Fruit fly (Drosophila melanogaster) whole organism, pupa: ENCODE results near the gene run.

ENCODE experiments used
- CG10348 ChIP-seq: fragments of 200-800 bp; sonication (Bioruptor generic); IDR thresholded peaks from 2 replicates; pipeline ENCODE4 v1.3.6; 2022; ENCODE audit warnings: missing biosample characterization, missing genetic modification characterization
- CG12605 ChIP-seq: fragments of 200-800 bp; sonication (Bioruptor generic); IDR thresholded peaks from 2 replicates; pipeline ENCODE4 v1.3.6; 2022; ENCODE audit warnings: missing biosample characterization, missing genetic modification characterization
- CG13204 ChIP-seq: fragments of 200-800 bp; sonication (Bioruptor generic); optimal IDR thresholded peaks from 2 replicates; lab custom pipeline; 2018; ENCODE audit warnings: missing biosample characterization, mild to moderate bottlenecking, missing genetic modification characterization, moderate library complexity
- CG14655 ChIP-seq: fragments of 200-800 bp; sonication (Bioruptor generic); optimal IDR thresholded peaks from 3 replicates; lab custom pipeline; 2017; ENCODE audit warnings: mild to moderate bottlenecking, missing biosample characterization, missing genetic modification reagents, missing genetic modification characterization
- CG15710 ChIP-seq: fragments of 200-800 bp; sonication (Bioruptor generic); optimal IDR thresholded peaks from 2 replicates; lab custom pipeline; 2018; ENCODE audit warnings: missing biosample characterization, mild to moderate bottlenecking, missing genetic modification characterization, moderate library complexity
- CG17806 ChIP-seq: fragments of 200-800 bp; sonication (Bioruptor generic); optimal IDR thresholded peaks from 2 replicates; lab custom pipeline; 2018; ENCODE audit warnings: missing biosample characterization, mild to moderate bottlenecking, missing genetic modification characterization, moderate library complexity
- CG32121 ChIP-seq: fragments of 200-800 bp; sonication (Bioruptor generic); IDR thresholded peaks from 2 replicates; pipeline ENCODE4 v1.3.6; 2022; ENCODE audit warnings: missing biosample characterization, missing genetic modification characterization
- CG34367 ChIP-seq: fragments of 200-800 bp; sonication (Bioruptor generic); optimal IDR thresholded peaks from 2 replicates; lab custom pipeline; 2018; ENCODE audit warnings: missing biosample characterization, mild to moderate bottlenecking, missing genetic modification characterization
- CG4496 ChIP-seq: fragments of 200-800 bp; sonication (Bioruptor generic); IDR thresholded peaks from 3 replicates; pipeline ENCODE4 v1.3.6; 2022; ENCODE audit warnings: missing biosample characterization, missing genetic modification characterization
- CG8159 ChIP-seq: fragments of 200-800 bp; sonication (Bioruptor generic); optimal IDR thresholded peaks from 3 replicates; lab custom pipeline; 2018; ENCODE audit warnings: missing biosample characterization, mild to moderate bottlenecking, missing genetic modification characterization, moderate library complexity
- CG8301 ChIP-seq: fragments of 200-800 bp; sonication (Bioruptor generic); optimal IDR thresholded peaks from 2 replicates; lab custom pipeline; 2018; ENCODE audit warnings: missing biosample characterization, mild to moderate bottlenecking, missing genetic modification characterization
- CG9948 ChIP-seq: fragments of 200-800 bp; sonication (Bioruptor generic); optimal IDR thresholded peaks from 2 replicates; lab custom pipeline; 2018; ENCODE audit warnings: missing biosample characterization, mild to moderate bottlenecking, missing genetic modification characterization, moderate library complexity
- D1 ChIP-seq: fragments of 200-800 bp; sonication (Bioruptor generic); optimal IDR thresholded peaks from 2 replicates; lab custom pipeline; 2018; ENCODE audit warnings: missing biosample characterization, mild to moderate bottlenecking, missing genetic modification characterization, moderate library complexity
- EcR ChIP-seq: fragments of 200-800 bp; sonication (Bioruptor generic); optimal IDR thresholded peaks from 3 replicates; lab custom pipeline; 2019; ENCODE audit warnings: missing biosample characterization, missing genetic modification characterization, mild to moderate bottlenecking, moderate library complexity, missing genetic modification reagents
- Ets98B ChIP-seq: fragments of 200-800 bp; sonication (Bioruptor generic); IDR thresholded peaks from 2 replicates; pipeline ENCODE4 v1.3.6; 2022; ENCODE audit warnings: missing biosample characterization, missing genetic modification characterization
- Pif1A ChIP-seq: fragments of 200-800 bp; sonication (Bioruptor generic); optimal IDR thresholded peaks from 3 replicates; lab custom pipeline; 2016; ENCODE audit warnings: missing biosample characterization, missing genetic modification characterization
- Pif1B ChIP-seq: fragments of 200-800 bp; sonication (Bioruptor generic); optimal IDR thresholded peaks from 3 replicates; lab custom pipeline; 2016; ENCODE audit warnings: missing biosample characterization, missing genetic modification characterization
- Snoo ChIP-seq: fragments of 200-800 bp; sonication (Bioruptor generic); optimal IDR thresholded peaks from 3 replicates; lab custom pipeline; 2017; ENCODE audit warnings: missing biosample characterization, mild to moderate bottlenecking, missing genetic modification characterization, inconsistent platforms
- fd96Ca ChIP-seq: fragments of 200-800 bp; sonication (Bioruptor generic); IDR thresholded peaks from 3 replicates; pipeline ENCODE4 v1.3.6; 2022; ENCODE audit warnings: missing biosample characterization, missing genetic modification characterization
- gl ChIP-seq: fragments of 200-800 bp; sonication (Bioruptor generic); optimal IDR thresholded peaks from 2 replicates; lab custom pipeline; 2018; ENCODE audit warnings: missing biosample characterization, mild to moderate bottlenecking, missing genetic modification characterization
- rn ChIP-seq: fragments of 200-800 bp; sonication (Bioruptor generic); IDR thresholded peaks from 2 replicates; pipeline ENCODE4 v1.3.6; 2022; ENCODE audit warnings: missing biosample characterization, missing genetic modification characterization

The run gene

DNA sequence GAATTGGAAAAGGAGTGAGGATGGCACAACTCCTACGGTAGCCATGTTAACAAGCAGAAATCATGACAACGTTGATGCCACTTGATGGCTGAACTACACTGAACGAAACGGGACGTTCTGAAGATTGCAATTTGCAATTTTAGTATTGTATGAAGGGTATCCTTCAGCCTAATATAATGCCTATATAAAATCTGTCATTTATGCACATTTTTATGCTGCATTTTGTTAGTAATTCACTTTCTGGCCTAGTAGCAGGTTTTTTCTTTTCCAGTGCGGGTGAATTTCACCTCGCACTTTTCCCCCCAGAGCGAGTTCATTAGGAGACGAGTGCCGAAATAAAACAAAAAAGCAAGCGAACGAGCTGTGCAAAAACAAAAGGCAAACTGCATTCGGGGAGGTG, 12.4 kb downstream of the run start:
- no peak for TF ChIP-seq CG17806 (tag; lab: Kevin White, UChicago)
- no peak for TF ChIP-seq Snoo (tag; lab: Kevin White, UChicago)
- no peak for TF ChIP-seq CG13204 (GFP tag; lab: Kevin White, UChicago)
- no peak for TF ChIP-seq D1 (tag; lab: Kevin White, UChicago)
- no peak for TF ChIP-seq CG14655 (GFP tag; lab: Kevin White, UChicago)
- no peak for TF ChIP-seq CG10348 (GFP tag; lab: Robert Waterston, UW)
- TF ChIP-seq fd96Ca: no peak

DNA sequence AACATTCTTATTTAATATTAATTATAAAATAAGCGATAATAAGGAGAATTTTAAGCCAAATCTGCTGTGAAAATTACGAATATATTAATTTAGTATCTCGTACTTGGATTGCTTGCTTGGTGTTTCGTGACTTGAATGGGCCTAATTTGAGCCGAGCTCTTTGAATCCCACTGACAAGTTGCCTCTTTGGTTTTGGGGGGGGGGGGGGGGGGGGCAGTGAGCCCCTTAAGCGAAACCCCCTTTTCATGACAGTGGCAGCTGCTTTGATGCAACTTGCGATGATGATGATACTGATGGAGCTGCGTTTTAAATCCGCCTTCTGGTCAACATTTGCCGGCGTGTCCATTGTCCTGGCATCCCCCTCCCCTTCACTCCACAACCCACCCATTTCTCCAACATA, 13.9 kb downstream of the run start:
- TF ChIP-seq CG14655 (GFP tag; lab: Kevin White, UChicago) (no peak), D1 (tag; lab: Kevin White, UChicago) (no peak), CG8301 (tag; lab: Kevin White, UChicago) (no peak), CG9948 (no peak), Snoo (tag; lab: Kevin White, UChicago) (no peak), EcR (no peak), rn (no peak), fd96Ca (no peak), Pif1A (GFP tag; lab: Kevin White, UChicago) (no peak), gl (tag; lab: Kevin White, UChicago) (no peak), CG13204 (GFP tag; lab: Kevin White, UChicago) (no peak), CG32121 (GFP tag; lab: Robert Waterston, UW) (no peak)
- TF ChIP-seq, all 21 proteins: peak for 0

DNA sequence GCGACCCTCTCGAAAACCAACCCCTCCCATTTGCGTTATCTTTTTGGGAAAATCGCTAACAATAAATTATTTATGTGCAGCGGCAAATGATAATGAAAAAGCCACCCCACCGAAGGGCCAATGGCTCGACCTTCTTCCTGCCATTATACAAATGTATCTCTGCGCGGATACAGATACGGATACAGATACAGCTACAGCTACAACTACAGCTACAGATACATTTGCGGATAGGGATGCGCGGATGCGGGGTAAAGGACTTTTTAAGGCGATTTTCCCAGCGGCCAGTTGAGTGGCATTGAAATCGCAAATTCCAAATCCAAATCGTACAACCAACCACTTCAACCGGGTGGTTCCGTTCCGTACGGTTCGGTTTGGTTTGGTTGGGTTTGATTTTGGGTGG, 19.2 kb downstream of the run start:
- TF ChIP-seq Snoo (tag; lab: Kevin White, UChicago): no peak
- TF ChIP-seq Ets98B (GFP tag; lab: Robert Waterston, UW): no peak
- TF ChIP-seq gl (tag; lab: Kevin White, UChicago): no peak
- TF ChIP-seq CG13204 (GFP tag; lab: Kevin White, UChicago): no peak
- TF ChIP-seq CG17806 (tag; lab: Kevin White, UChicago): no peak

DNA sequence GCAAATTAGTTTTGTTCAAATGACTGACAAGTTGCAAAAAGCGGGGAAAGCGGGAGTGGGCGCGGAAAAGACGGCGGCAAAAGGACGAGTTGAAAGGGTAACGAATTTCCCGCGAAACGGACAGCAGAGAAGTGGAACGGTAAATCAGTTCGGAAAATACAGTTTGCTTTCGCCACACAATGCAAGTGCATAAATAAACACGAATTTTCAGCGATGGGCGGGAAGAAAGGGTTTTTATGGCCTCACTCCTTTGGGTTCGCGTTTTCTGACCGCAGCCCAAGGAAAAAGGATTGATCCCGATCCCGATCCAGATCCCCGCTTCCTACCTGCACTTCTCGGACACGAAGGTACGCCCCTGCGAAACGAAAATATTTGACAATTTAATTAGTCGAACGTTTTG, 22.8 kb downstream of the run start:
- TF ChIP-seq CG34367 (no peak), fd96Ca (no peak), CG8301 (tag; lab: Kevin White, UChicago) (no peak), Snoo (tag; lab: Kevin White, UChicago) (no peak), CG32121 (GFP tag; lab: Robert Waterston, UW) (no peak), Pif1B (GFP tag; lab: Kevin White, UChicago) (no peak), rn (no peak), CG17806 (tag; lab: Kevin White, UChicago) (no peak), CG10348 (GFP tag; lab: Robert Waterston, UW) (no peak), CG12605 (no peak), CG8159 (tag; lab: Kevin White, UChicago) (no peak), CG14655 (GFP tag; lab: Kevin White, UChicago) (no peak), gl (tag; lab: Kevin White, UChicago) (no peak), CG4496 (GFP tag; lab: Robert Waterston, UW) (no peak), Pif1A (GFP tag; lab: Kevin White, UChicago) (no peak), CG13204 (GFP tag; lab: Kevin White, UChicago) (no peak)

DNA sequence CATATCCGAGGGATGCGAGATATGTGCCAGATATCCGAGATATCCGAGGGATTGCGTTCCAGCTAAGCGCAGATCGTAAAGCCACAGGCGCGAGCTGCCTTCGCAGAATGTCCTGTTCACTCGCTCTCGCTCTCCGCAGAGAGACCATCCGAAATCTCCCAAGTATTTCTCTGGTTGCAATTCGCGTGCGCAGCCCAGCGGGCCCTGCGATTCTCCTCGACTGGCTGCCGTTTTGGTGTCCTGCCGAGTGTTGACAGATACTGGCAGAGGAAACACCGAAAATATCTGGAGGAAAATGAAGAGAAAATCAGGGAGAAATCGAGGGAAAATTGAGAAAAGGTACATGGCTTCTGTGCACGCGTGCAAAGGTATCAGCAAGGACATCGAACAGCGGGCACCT, 27.0 kb downstream of the run start:
- TF ChIP-seq EcR (no peak), CG17806 (tag; lab: Kevin White, UChicago) (no peak), CG10348 (GFP tag; lab: Robert Waterston, UW) (no peak), Ets98B (GFP tag; lab: Robert Waterston, UW) (no peak), D1 (tag; lab: Kevin White, UChicago) (no peak), gl (tag; lab: Kevin White, UChicago) (no peak), fd96Ca (no peak), CG8159 (tag; lab: Kevin White, UChicago) (no peak), CG9948 (no peak), CG14655 (GFP tag; lab: Kevin White, UChicago) (no peak), CG12605 (no peak), CG34367 (no peak), Pif1B (GFP tag; lab: Kevin White, UChicago) (no peak), Pif1A (GFP tag; lab: Kevin White, UChicago) (no peak), Snoo (tag; lab: Kevin White, UChicago) (no peak), rn (no peak), CG13204 (GFP tag; lab: Kevin White, UChicago) (no peak), CG8301 (tag; lab: Kevin White, UChicago) (no peak), CG32121 (GFP tag; lab: Robert Waterston, UW) (no peak)
- TF ChIP-seq, all 21 proteins: peak for 0

DNA sequence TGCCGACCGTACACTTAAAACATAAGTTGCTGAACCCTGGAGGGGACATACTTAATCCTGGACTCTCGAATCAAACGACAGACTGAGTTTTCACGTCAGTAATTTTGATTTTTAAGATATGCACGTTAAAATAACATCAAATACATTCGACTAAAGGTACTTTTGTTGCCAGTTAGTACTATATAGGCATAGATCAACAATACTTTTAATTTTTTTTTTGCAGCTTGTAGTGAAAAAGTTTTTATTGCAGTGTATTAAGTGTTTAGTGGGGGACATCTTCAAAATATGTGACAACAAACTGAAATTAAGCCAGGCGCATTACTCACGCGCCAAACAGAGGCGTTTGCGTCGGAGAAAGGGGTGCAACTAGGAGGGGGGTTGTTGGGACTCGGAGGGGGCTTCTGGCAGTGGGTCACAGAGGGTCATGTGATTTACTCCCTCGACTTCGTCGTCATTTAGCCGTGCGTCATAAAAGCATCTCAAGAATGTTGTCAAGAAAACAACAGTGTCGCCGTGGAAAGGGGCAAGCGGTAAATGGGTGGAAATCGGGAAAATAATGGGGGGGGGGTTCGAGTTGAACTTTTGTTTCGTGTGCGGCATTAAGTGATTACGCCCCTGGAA, 31.4 kb downstream of the run start:
- TF ChIP-seq D1 (tag; lab: Kevin White, UChicago) (no peak), CG14655 (GFP tag; lab: Kevin White, UChicago) (no peak), CG12605 (no peak), Ets98B (GFP tag; lab: Robert Waterston, UW) (no peak), CG8301 (tag; lab: Kevin White, UChicago) (no peak), Pif1B (GFP tag; lab: Kevin White, UChicago) (no peak), CG8159 (tag; lab: Kevin White, UChicago) (no peak), rn (no peak), CG4496 (GFP tag; lab: Robert Waterston, UW) (no peak), EcR (no peak), CG15710 (tag; lab: Kevin White, UChicago) (no peak), CG32121 (GFP tag; lab: Robert Waterston, UW) (no peak), CG13204 (GFP tag; lab: Kevin White, UChicago) (no peak)
